Fruit fly (Drosophila melanogaster): ENCODE data around the gene APC7.

Gene APC7

dm6 chrX:6604706-6605105, 7.8 kb downstream of the APC7 start (continued):
- TF ChIP-seq Ptx1 (GFP tag; IDR thresholded peaks at IDR 0.05) (no peak), CG33213 (GFP tag; optimal IDR thresholded peaks at IDR 0.05) (no peak), amos (GFP tag; IDR thresholded peaks at IDR 0.05; ENCODE audit: partially characterized antibody) (no peak), tgo (GFP tag; IDR thresholded peaks at IDR 0.05) (no peak), Lim3 (GFP tag; IDR thresholded peaks at IDR 0.05) (no peak), Med (GFP tag) (peak; percentile 66), CG1233 (GFP tag; optimal IDR thresholded peaks at IDR 0.05) (peak; percentile 1), CG6175 (GFP tag; IDR thresholded peaks at IDR 0.05) (no peak), CG7357 (GFP tag; IDR thresholded peaks at IDR 0.05) (no peak), CG11398 (GFP tag; optimal IDR thresholded peaks at IDR 0.05) (peak; percentile 1), CG2678 (tag; optimal IDR thresholded peaks at IDR 0.05) (peak; percentile 2), CG6813 (GFP tag; optimal IDR thresholded peaks at IDR 0.05) (peak; percentile 18), kay (GFP tag; optimal IDR thresholded peaks at IDR 0.05) (no peak), CG17612 (GFP tag; IDR thresholded peaks at IDR 0.05) (no peak), CG2199 (GFP tag; IDR thresholded peaks at IDR 0.05) (no peak), h (optimal IDR thresholded peaks at IDR 0.05) (no peak), CG10959 (GFP tag; IDR thresholded peaks at IDR 0.05) (no peak), ash1 (GFP tag; optimal IDR thresholded peaks at IDR 0.05) (no peak), CG17186 (GFP tag; optimal IDR thresholded peaks at IDR 0.05) (no peak), jigr1 (GFP tag; IDR thresholded peaks at IDR 0.05) (no peak), CG9727 (GFP tag; optimal IDR thresholded peaks at IDR 0.05) (peak; percentile 2), CG14965 (GFP tag; optimal IDR thresholded peaks at IDR 0.05; ENCODE audit: borderline replicate concordance) (no peak), ems (GFP tag; optimal IDR thresholded peaks at IDR 0.05) (no peak), Bgb (GFP tag; IDR thresholded peaks at IDR 0.05; ENCODE audit: partially characterized antibody) (no peak), CG4617 (GFP tag; optimal IDR thresholded peaks at IDR 0.05; ENCODE audit: borderline replicate concordance) (no peak), CG2889 (GFP tag; IDR thresholded peaks at IDR 0.05) (no peak), zfh1 (GFP tag; IDR thresholded peaks at IDR 0.05) (no peak), CG17802 (tag; optimal IDR thresholded peaks at IDR 0.05) (no peak), H15 (GFP tag; IDR thresholded peaks at IDR 0.05) (no peak), unc-4 (GFP tag; IDR thresholded peaks at IDR 0.05; ENCODE audit: partially characterized antibody) (no peak), gfzf (GFP tag; optimal IDR thresholded peaks at IDR 0.05) (no peak), Rfx (GFP tag; IDR thresholded peaks at IDR 0.05) (0 out of 2 replicates have a peak, but pooled peaks have one; percentile 6)

dm6 chrX:6611831-6612230, 14.9 kb downstream of the APC7 start:
- TF ChIP-seq CG8944 (GFP tag; optimal IDR thresholded peaks at IDR 0.05) (no peak), Med (GFP tag) (peak; percentile 76), CG13894 (tag; optimal IDR thresholded peaks at IDR 0.05) (peak; percentile 65), insv (GFP tag; optimal IDR thresholded peaks at IDR 0.05) (no peak)

dm6 chrX:6612509-6612908, 15.6 kb downstream of the APC7 start:
- no peak for TF ChIP-seq nmo (GFP tag; optimal IDR thresholded peaks at IDR 0.05)
- no peak for TF ChIP-seq Ssrp (tag; optimal IDR thresholded peaks at IDR 0.05)
- TF ChIP-seq Side (GFP tag; optimal IDR thresholded peaks at IDR 0.05) = no peak
- no peak for TF ChIP-seq CG12219 (GFP tag; optimal IDR thresholded peaks at IDR 0.05)
- no peak for TF ChIP-seq pan (optimal IDR thresholded peaks at IDR 0.05)
- no peak for TF ChIP-seq pan (GFP tag; optimal IDR thresholded peaks at IDR 0.05 in 1 of 2, IDR thresholded peaks at IDR 0.05 in 1 of 2)
- TF ChIP-seq Neu2 (GFP tag; optimal IDR thresholded peaks at IDR 0.05; ENCODE audit: borderline replicate concordance) = no peak
- TF ChIP-seq CG11456 (GFP tag; IDR thresholded peaks at IDR 0.05) = no peak
- peak; percentile 33 for TF ChIP-seq Nf-YB (GFP tag; optimal IDR thresholded peaks at IDR 0.05)
- TF ChIP-seq fru (optimal IDR thresholded peaks at IDR 0.05) = no peak
- no peak for TF ChIP-seq Dad (GFP tag; optimal IDR thresholded peaks at IDR 0.05)
- TF ChIP-seq CG32532 (GFP tag; IDR thresholded peaks at IDR 0.05) = no peak
- peak; percentile 7 for TF ChIP-seq kni (GFP tag; optimal IDR thresholded peaks at IDR 0.05)
- TF ChIP-seq stwl (tag; optimal IDR thresholded peaks at IDR 0.05) = no peak
- TF ChIP-seq grn (GFP tag; optimal IDR thresholded peaks at IDR 0.05) = peak; percentile 84
- no peak for TF ChIP-seq CG13775 (GFP tag; optimal IDR thresholded peaks at IDR 0.05)
- TF ChIP-seq CG15601 (tag; optimal IDR thresholded peaks at IDR 0.05) = no peak
- TF ChIP-seq bigmax (GFP tag; optimal IDR thresholded peaks at IDR 0.05) = no peak

All from whole organism, embryonic.